Worm (Caenorhabditis elegans) whole organism, midembryonic: Measurements from ENCODE around the gene Y53F4B.23.

ENCODE experiments used
- ref-1 ChIP-seq: fragments of 200-800 bp; sonication (Bioruptor generic); conservative IDR thresholded peaks from 2 replicates; pipeline ENCODE4 v1.3.6; 2022; ENCODE audit warnings: missing genetic modification reagents, missing genetic modification characterization, missing compliant biosample characterization
- ztf-23 ChIP-seq: fragments of 200-800 bp; sonication (Bioruptor generic); IDR thresholded peaks from 2 replicates; pipeline ENCODE4 v1.3.6; 2022; ENCODE audit warnings: missing genetic modification reagents, missing genetic modification characterization, missing compliant biosample characterization

DNA sequence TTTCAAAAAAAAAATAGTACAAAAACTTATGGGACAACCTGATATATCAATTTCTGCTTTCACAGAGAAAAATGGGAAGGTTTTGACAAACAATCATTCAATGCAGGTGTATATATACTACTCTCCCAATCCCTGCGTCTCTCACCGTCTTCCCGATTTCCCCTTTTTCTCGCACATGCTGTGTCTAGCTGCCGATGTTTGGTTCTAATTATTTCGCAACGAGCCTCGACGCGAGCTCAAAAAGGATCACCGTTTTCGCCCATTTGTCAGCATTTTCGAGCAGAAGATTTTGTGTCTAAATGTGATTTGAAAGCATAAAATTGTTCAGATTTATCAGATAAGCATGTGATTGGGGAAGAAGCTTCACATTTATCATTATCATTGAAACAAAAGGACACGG, 48.9 kb downstream of the Y53F4B.23 start:
- TF ChIP-seq ref-1 (GFP tag; lab: Robert Waterston, UW) (no peak), ztf-23 (GFP tag; lab: Robert Waterston, UW) (no peak)
